Worm (Caenorhabditis elegans) whole organism, mixed stage, embryonic: ENCODE data around the gene gst-27.

Experiments
- M03D4.4 ChIP-seq: sonication (generic microtip); optimal IDR thresholded peaks from 2 replicates; lab custom pipeline; 2017; ENCODE audit warnings: mild to moderate bottlenecking, missing genetic modification characterization, missing compliant biosample characterization
- bed-3 ChIP-seq: fragments of 200-800 bp; sonication (Bioruptor generic); optimal IDR thresholded peaks from 3 replicates; lab custom pipeline; 2018; ENCODE audit warnings: mild to moderate bottlenecking, missing genetic modification characterization, moderate library complexity, missing compliant biosample characterization
- blmp-1 ChIP-seq: fragments of 150-350 bp; optimal IDR thresholded peaks from 2 replicates; lab custom pipeline; 2014; ENCODE audit warnings: missing biosample characterization, missing genetic modification characterization
- ceh-39 ChIP-seq: fragments of 150-350 bp; optimal IDR thresholded peaks from 2 replicates; lab custom pipeline; 2014; ENCODE audit warnings: missing biosample characterization, missing genetic modification characterization
- ceh-43 ChIP-seq: fragments of 200-800 bp; sonication (Bioruptor generic); optimal IDR thresholded peaks from 2 replicates; lab custom pipeline; 2018; ENCODE audit warnings: mild to moderate bottlenecking, missing genetic modification characterization, moderate library complexity, missing compliant biosample characterization
- ceh-83 ChIP-seq: fragments of 200-800 bp; sonication (Bioruptor generic); optimal IDR thresholded peaks from 2 replicates; lab custom pipeline; 2018; ENCODE audit warnings: mild to moderate bottlenecking, missing genetic modification characterization, missing compliant biosample characterization
- ces-1 ChIP-seq: fragments of 150-350 bp; optimal IDR thresholded peaks from 2 replicates; lab custom pipeline; 2014; ENCODE audit warnings: missing biosample characterization, missing genetic modification reagents, missing genetic modification characterization
- cnd-1 ChIP-seq: fragments of 200-800 bp; sonication (Bioruptor generic); optimal IDR thresholded peaks from 2 replicates; lab custom pipeline; 2018; ENCODE audit warnings: mild to moderate bottlenecking, missing genetic modification characterization, missing compliant biosample characterization
- drap-1 ChIP-seq: fragments of 200-800 bp; sonication (Bioruptor generic); optimal IDR thresholded peaks from 3 replicates; lab custom pipeline; 2018; ENCODE audit warnings: mild to moderate bottlenecking, missing genetic modification characterization, missing compliant biosample characterization
- elt-1 ChIP-seq: sonication (generic microtip); optimal IDR thresholded peaks from 2 replicates; lab custom pipeline; 2017; ENCODE audit warnings: missing genetic modification characterization, mild to moderate bottlenecking, missing compliant biosample characterization, antibody characterized with exemption, moderate library complexity, borderline replicate concordance; ENCODE audit not compliant: insufficient read depth
- elt-3 ChIP-seq: fragments of 150-350 bp; optimal IDR thresholded peaks from 2 replicates; lab custom pipeline; 2014; ENCODE audit warnings: missing biosample characterization, missing genetic modification characterization
- flh-1 ChIP-seq: fragments of 200-800 bp; sonication (Bioruptor generic); optimal IDR thresholded peaks from 2 replicates; lab custom pipeline; 2018; ENCODE audit warnings: mild to moderate bottlenecking, missing genetic modification characterization, moderate library complexity, missing compliant biosample characterization
- ham-2 ChIP-seq: fragments of 200-800 bp; sonication (Bioruptor generic); optimal IDR thresholded peaks from 2 replicates; lab custom pipeline; 2018; ENCODE audit warnings: mild to moderate bottlenecking, missing genetic modification characterization, missing compliant biosample characterization
- hlh-1 ChIP-seq: fragments of 150-350 bp; optimal IDR thresholded peaks from 2 replicates; lab custom pipeline; 2014; ENCODE audit warnings: missing biosample characterization, missing genetic modification reagents, missing genetic modification characterization
- lin-13 ChIP-seq: fragments of 150-350 bp; optimal IDR thresholded peaks from 2 replicates; lab custom pipeline; 2014; ENCODE audit warnings: missing biosample characterization, missing genetic modification characterization
- lin-32 ChIP-seq: fragments of 200-800 bp; sonication (Bioruptor generic); optimal IDR thresholded peaks from 2 replicates; lab custom pipeline; 2018; ENCODE audit warnings: mild to moderate bottlenecking, missing genetic modification characterization, missing compliant biosample characterization
- lsy-2 ChIP-seq: fragments of 150-350 bp; optimal IDR thresholded peaks from 2 replicates; lab custom pipeline; 2014; ENCODE audit warnings: missing biosample characterization, missing genetic modification characterization
- mab-5 ChIP-seq: fragments of 150-350 bp; optimal IDR thresholded peaks from 2 replicates; lab custom pipeline; 2014; ENCODE audit warnings: missing biosample characterization, missing genetic modification characterization
- mep-1 ChIP-seq: fragments of 150-350 bp; optimal IDR thresholded peaks from 2 replicates; lab custom pipeline; 2017; ENCODE audit warnings: missing biosample characterization, missing genetic modification reagents, missing genetic modification characterization, inconsistent platforms
- mls-2 ChIP-seq: sonication (generic microtip); optimal IDR thresholded peaks from 2 replicates; lab custom pipeline; 2016; ENCODE audit warnings: mild to moderate bottlenecking, missing genetic modification characterization, moderate library complexity, missing compliant biosample characterization
- nhr-12 ChIP-seq: fragments of 150-350 bp; optimal IDR thresholded peaks from 2 replicates; lab custom pipeline; 2014; ENCODE audit warnings: missing biosample characterization, missing genetic modification characterization
- nhr-2 ChIP-seq: fragments of 150-350 bp; optimal IDR thresholded peaks from 2 replicates; lab custom pipeline; 2014; ENCODE audit warnings: missing biosample characterization, missing genetic modification characterization
- nhr-237 ChIP-seq: fragments of 150-350 bp; optimal IDR thresholded peaks from 2 replicates; lab custom pipeline; 2014; ENCODE audit warnings: missing biosample characterization, missing genetic modification characterization
- nhr-28 ChIP-seq: fragments of 150-350 bp; optimal IDR thresholded peaks from 2 replicates; lab custom pipeline; 2014; ENCODE audit warnings: missing biosample characterization, missing genetic modification characterization
- nhr-76 ChIP-seq: sonication (generic microtip); optimal IDR thresholded peaks from 2 replicates; lab custom pipeline; 2017; ENCODE audit warnings: missing biosample characterization, missing genetic modification characterization
- pha-4 ChIP-seq: fragments of 150-350 bp; optimal IDR thresholded peaks from 2 replicates; lab custom pipeline; 2018; ENCODE audit warnings: missing biosample characterization, missing genetic modification reagents, missing genetic modification characterization
- sem-2 ChIP-seq: fragments of 200-800 bp; sonication (Bioruptor generic); optimal IDR thresholded peaks from 2 replicates; lab custom pipeline; 2018; ENCODE audit warnings: mild to moderate bottlenecking, missing genetic modification characterization, missing compliant biosample characterization
- snpc-4 ChIP-seq: fragments of 150-350 bp; optimal IDR thresholded peaks from 2 replicates; lab custom pipeline; 2014; ENCODE audit warnings: missing biosample characterization, missing genetic modification characterization
- sptf-1 ChIP-seq: sonication (generic microtip); optimal IDR thresholded peaks from 2 replicates; lab custom pipeline; 2017; ENCODE audit warnings: mild to moderate bottlenecking, missing genetic modification characterization, moderate library complexity, missing compliant biosample characterization
- tbx-8 ChIP-seq: fragments of 200-800 bp; sonication (Bioruptor generic); optimal IDR thresholded peaks from 2 replicates; lab custom pipeline; 2018; ENCODE audit warnings: mild to moderate bottlenecking, missing genetic modification characterization, moderate library complexity, missing compliant biosample characterization
- unc-120 ChIP-seq: sonication (generic microtip); optimal IDR thresholded peaks from 2 replicates; lab custom pipeline; 2017; ENCODE audit warnings: missing genetic modification characterization, missing compliant biosample characterization; ENCODE audit not compliant: poor library complexity, severe bottlenecking
- unc-39 ChIP-seq: fragments of 150-350 bp; optimal IDR thresholded peaks from 2 replicates; lab custom pipeline; 2014; ENCODE audit warnings: missing biosample characterization, missing genetic modification characterization
- unc-62 ChIP-seq: fragments of 150-350 bp; optimal IDR thresholded peaks from 2 replicates; lab custom pipeline; 2014; ENCODE audit warnings: missing biosample characterization, missing genetic modification reagents, missing genetic modification characterization
- zip-8 ChIP-seq: fragments of 150-350 bp; optimal IDR thresholded peaks from 2 replicates; lab custom pipeline; 2014; ENCODE audit warnings: missing biosample characterization, missing genetic modification characterization
- ztf-11 ChIP-seq: fragments of 150-350 bp; optimal IDR thresholded peaks from 2 replicates; lab custom pipeline; 2014; ENCODE audit warnings: missing biosample characterization, missing genetic modification characterization

The gst-27 gene

ce11 chrII:15124193-15124592, 41.3 kb downstream of the gst-27 start, which contains the start of gene Y53F4B.23:
Gene Y53F4B.23 (plus strand): TSS chrII:15124504.
- TF ChIP-seq snpc-4 (tag; lab: Kevin White, UChicago) (no peak), sptf-1 (tag; lab: Kevin White, UChicago) (no peak), ceh-43 (GFP tag; lab: Kevin White, UChicago) (no peak), unc-39 (tag; lab: Kevin White, UChicago) (no peak), lin-32 (GFP tag; lab: Kevin White, UChicago) (no peak), unc-120 (no peak), ceh-83 (GFP tag; lab: Kevin White, UChicago) (no peak), ztf-11 (tag; lab: Kevin White, UChicago) (no peak), nhr-76 (tag; lab: Kevin White, UChicago) (no peak), mep-1 (no peak)
- TF ChIP-seq, all 35 proteins: peak for 0

- TF ChIP-seq hlh-1 (tag; lab: Kevin White, UChicago) (no peak), unc-120 (no peak), ceh-83 (GFP tag; lab: Kevin White, UChicago) (no peak), elt-3 (no peak), unc-39 (tag; lab: Kevin White, UChicago) (no peak), bed-3 (GFP tag; lab: Kevin White, UChicago) (no peak), tbx-8 (no peak), lsy-2 (tag; lab: Kevin White, UChicago) (peak; percentile 21), cnd-1 (no peak), drap-1 (GFP tag; lab: Kevin White, UChicago) (no peak), lin-32 (GFP tag; lab: Kevin White, UChicago) (no peak), blmp-1 (no peak), nhr-28 (tag; lab: Kevin White, UChicago) (no peak), nhr-237 (tag; lab: Kevin White, UChicago) (peak; percentile 42), mab-5 (tag; lab: Kevin White, UChicago) (no peak), ham-2 (no peak), flh-1 (GFP tag; lab: Kevin White, UChicago) (no peak), lin-13 (peak; percentile 19), ceh-43 (GFP tag; lab: Kevin White, UChicago) (peak; percentile 47), sptf-1 (tag; lab: Kevin White, UChicago) (peak; percentile 16), mls-2 (tag; lab: Kevin White, UChicago) (peak; percentile 15), pha-4 (tag; lab: Kevin White, UChicago) (peak; percentile 59), sem-2 (GFP tag; lab: Kevin White, UChicago) (no peak), ces-1 (GFP tag; lab: Kevin White, UChicago) (peak; percentile 80), mep-1 (peak; percentile 59), ztf-11 (tag; lab: Kevin White, UChicago) (no peak), snpc-4 (tag; lab: Kevin White, UChicago) (no peak), nhr-12 (no peak), zip-8 (no peak), nhr-76 (tag; lab: Kevin White, UChicago) (no peak), M03D4.4 (tag; lab: Kevin White, UChicago) (no peak), elt-1 (tag; lab: Kevin White, UChicago) (no peak), ceh-39 (no peak), nhr-2 (no peak), unc-62 (GFP tag; lab: Kevin White, UChicago) (no peak)
These were observed 45.8 kb downstream of the gst-27 start, which contains the start of gene arp-1 for ce11 chrII:15119537-15120360. Gene arp-1 (plus strand): TSS chrII:15120301.
